Worm (Caenorhabditis elegans) whole organism, young adult: ENCODE data around the gene F08G5.3.

Experiments
- B0019.2 ChIP-seq: fragments of 200-800 bp; sonication (Bioruptor generic); conservative IDR thresholded peaks from 2 replicates; pipeline ENCODE4 v1.3.6; 2022; ENCODE audit warnings: missing genetic modification reagents, missing genetic modification characterization, missing compliant biosample characterization
- B0035.1 ChIP-seq: sonication (generic microtip); optimal IDR thresholded peaks from 2 replicates; lab custom pipeline; 2016; ENCODE audit warnings: missing genetic modification characterization, mild to moderate bottlenecking, missing compliant biosample characterization, missing genotype, missing genetic modification reagents
- B0336.3 ChIP-seq: fragments of 200-800 bp; sonication (Bioruptor generic); IDR thresholded peaks from 2 replicates; pipeline ENCODE4 v1.3.6; 2022; ENCODE audit warnings: missing genetic modification characterization, missing compliant biosample characterization
- D2030.7 ChIP-seq: fragments of 200-800 bp; sonication (Bioruptor generic); IDR thresholded peaks from 2 replicates; pipeline ENCODE4 v1.3.6; 2022; ENCODE audit warnings: missing genetic modification reagents, missing genetic modification characterization, missing compliant biosample characterization
- F22D6.2 ChIP-seq: sonication (generic microtip); optimal IDR thresholded peaks from 2 replicates; lab custom pipeline; 2016; ENCODE audit warnings: mild to moderate bottlenecking, missing genetic modification characterization, missing compliant biosample characterization
- F33H1.4 ChIP-seq: fragments of 200-800 bp; sonication (Bioruptor generic); IDR thresholded peaks from 2 replicates; pipeline ENCODE4 v1.3.6; 2022; ENCODE audit warnings: missing genetic modification reagents, missing genetic modification characterization, missing compliant biosample characterization
- F37B4.10 ChIP-seq: fragments of 200-800 bp; sonication (Bioruptor generic); IDR thresholded peaks from 2 replicates; pipeline ENCODE4 v1.3.6; 2022; ENCODE audit warnings: missing genetic modification characterization, missing compliant biosample characterization
- F52B5.7 ChIP-seq: sonication (generic microtip); optimal IDR thresholded peaks from 2 replicates; lab custom pipeline; 2016; ENCODE audit warnings: mild to moderate bottlenecking, missing genetic modification characterization, missing compliant biosample characterization
- F57A8.1 ChIP-seq: fragments of 200-800 bp; sonication (Bioruptor generic); optimal IDR thresholded peaks from 2 replicates; lab custom pipeline; 2018; ENCODE audit warnings: mild to moderate bottlenecking, missing genetic modification characterization, moderate library complexity, missing compliant biosample characterization
- K11D2.4 ChIP-seq: fragments of 200-800 bp; sonication (Bioruptor generic); IDR thresholded peaks from 2 replicates; pipeline ENCODE4 v1.3.6; 2022; ENCODE audit warnings: missing genetic modification reagents, missing genetic modification characterization, missing compliant biosample characterization
- Y53F4B.3 ChIP-seq: fragments of 200-800 bp; sonication (Bioruptor generic); IDR thresholded peaks from 2 replicates; pipeline ENCODE4 v1.3.6; 2022; ENCODE audit warnings: missing genetic modification reagents, missing genetic modification characterization, missing compliant biosample characterization
- Y53G8AR.9 ChIP-seq: fragments of 200-800 bp; sonication (Bioruptor generic); conservative IDR thresholded peaks from 2 replicates; pipeline ENCODE4 v1.3.6; 2022; ENCODE audit warnings: missing genetic modification reagents, missing genetic modification characterization, missing compliant biosample characterization
- Y56A3A.18 ChIP-seq: fragments of 200-800 bp; sonication (Bioruptor generic); IDR thresholded peaks from 2 replicates; pipeline ENCODE4 v1.3.6; 2022; ENCODE audit warnings: missing genetic modification reagents, missing genetic modification characterization, missing compliant biosample characterization
- Y95B8A.8 ChIP-seq: fragments of 200-800 bp; sonication (Bioruptor generic); IDR thresholded peaks from 2 replicates; pipeline ENCODE4 v1.3.6; 2022; ENCODE audit warnings: missing genetic modification reagents, missing genetic modification characterization, missing compliant biosample characterization
- attf-3 ChIP-seq: fragments of 200-800 bp; sonication (Bioruptor generic); conservative IDR thresholded peaks from 2 replicates; pipeline ENCODE4 v1.3.6; 2022; ENCODE audit warnings: missing genetic modification reagents, missing genetic modification characterization, missing compliant biosample characterization
- attf-5 ChIP-seq: fragments of 200-800 bp; sonication (Bioruptor generic); optimal IDR thresholded peaks from 2 replicates; lab custom pipeline; 2018; ENCODE audit warnings: mild to moderate bottlenecking, missing genetic modification characterization, missing compliant biosample characterization
- attf-6 ChIP-seq: fragments of 200-800 bp; sonication (Bioruptor generic); IDR thresholded peaks from 2 replicates; pipeline ENCODE4 v1.3.6; 2022; ENCODE audit warnings: missing genetic modification reagents, missing genetic modification characterization, missing compliant biosample characterization
- bed-1 ChIP-seq: fragments of 200-800 bp; sonication (Bioruptor generic); IDR thresholded peaks from 2 replicates; pipeline ENCODE4 v1.3.6; 2022; ENCODE audit warnings: missing genetic modification reagents, missing genetic modification characterization, missing compliant biosample characterization
- ccch-3 ChIP-seq: fragments of 200-800 bp; sonication (Bioruptor generic); optimal IDR thresholded peaks from 2 replicates; lab custom pipeline; 2018; ENCODE audit warnings: mild to moderate bottlenecking, missing genetic modification characterization, missing compliant biosample characterization
- cebp-1 ChIP-seq, 2 experiments: fragments of 200-800 bp in 1 of 2; sonication (Bioruptor generic) in 1 of 2; sonication (generic microtip) in 1 of 2; IDR thresholded peaks in 1 of 2; optimal IDR thresholded peaks in 1 of 2; 2 replicates each; pipeline versions ENCODE4 v1.3.6 to Lab custom; 2017 to 2022; ENCODE audit warnings: missing compliant biosample characterization in 2 of 2, missing genetic modification characterization in 2 of 2, mild to moderate bottlenecking in 1 of 2, missing genetic modification reagents in 1 of 2, moderate library complexity in 1 of 2
- ceh-100 ChIP-seq: fragments of 200-800 bp; sonication (Bioruptor generic); IDR thresholded peaks from 2 replicates; pipeline ENCODE4 v1.3.6; 2022; ENCODE audit warnings: missing genetic modification reagents, missing genetic modification characterization, missing compliant biosample characterization
- ceh-27 ChIP-seq: fragments of 200-800 bp; sonication (Bioruptor generic); optimal IDR thresholded peaks from 2 replicates; lab custom pipeline; 2018; ENCODE audit warnings: mild to moderate bottlenecking, missing genetic modification characterization, moderate library complexity, missing compliant biosample characterization
- die-1 ChIP-seq: sonication (generic microtip); optimal IDR thresholded peaks from 2 replicates; lab custom pipeline; 2016; ENCODE audit warnings: missing genotype, mild to moderate bottlenecking, missing genetic modification characterization, missing compliant biosample characterization
- dpff-1 ChIP-seq: sonication (generic microtip); optimal IDR thresholded peaks from 2 replicates; lab custom pipeline; 2017; ENCODE audit warnings: mild to moderate bottlenecking, missing genetic modification characterization, missing compliant biosample characterization
- dpl-1 ChIP-seq: fragments of 150-350 bp; optimal IDR thresholded peaks from 2 replicates; lab custom pipeline; 2014; ENCODE audit warnings: missing biosample characterization, missing genetic modification reagents, missing genetic modification characterization
- egl-18 ChIP-seq: fragments of 200-800 bp; sonication (Bioruptor generic); IDR thresholded peaks from 2 replicates; pipeline ENCODE4 v1.3.6; 2022; ENCODE audit warnings: missing genetic modification reagents, missing genetic modification characterization, missing compliant biosample characterization
- ets-4 ChIP-seq: fragments of 200-800 bp; sonication (Bioruptor generic); optimal IDR thresholded peaks from 2 replicates; lab custom pipeline; 2018; ENCODE audit warnings: mild to moderate bottlenecking, missing genetic modification characterization, missing compliant biosample characterization
- gei-17 ChIP-seq: fragments of 200-800 bp; sonication (Bioruptor generic); optimal IDR thresholded peaks from 2 replicates; lab custom pipeline; 2018; ENCODE audit warnings: mild to moderate bottlenecking, missing genetic modification characterization, missing compliant biosample characterization
- hlh-12 ChIP-seq: sonication (generic microtip); optimal IDR thresholded peaks from 2 replicates; lab custom pipeline; 2016; ENCODE audit warnings: missing genetic modification characterization, missing compliant biosample characterization
- hlh-26 ChIP-seq: fragments of 200-800 bp; sonication (Bioruptor generic); conservative IDR thresholded peaks from 2 replicates; pipeline ENCODE4 v1.3.6; 2022; ENCODE audit warnings: missing genetic modification reagents, missing genetic modification characterization, missing compliant biosample characterization
- hmg-1.2 ChIP-seq: fragments of 200-800 bp; sonication (Bioruptor generic); IDR thresholded peaks from 2 replicates; pipeline ENCODE4 v1.3.6; 2022; ENCODE audit warnings: missing genetic modification reagents, missing genetic modification characterization, missing compliant biosample characterization
- let-607 ChIP-seq, 2 experiments: fragments of 200-800 bp in 1 of 2; sonication (Bioruptor generic) in 1 of 2; sonication (generic microtip) in 1 of 2; optimal IDR thresholded peaks; 2 replicates each; lab custom pipeline; 2016 to 2018; ENCODE audit warnings: mild to moderate bottlenecking in 2 of 2, missing compliant biosample characterization in 2 of 2, missing genetic modification characterization in 2 of 2, moderate library complexity in 2 of 2, missing genotype in 1 of 2
- lin-40 ChIP-seq: sonication (generic microtip); optimal IDR thresholded peaks from 2 replicates; lab custom pipeline; 2016; ENCODE audit warnings: missing genetic modification characterization, mild to moderate bottlenecking, missing compliant biosample characterization, missing genotype, missing genetic modification reagents
- madf-3 ChIP-seq: fragments of 200-800 bp; sonication (Bioruptor generic); IDR thresholded peaks from 2 replicates; pipeline ENCODE4 v1.3.6; 2022; ENCODE audit warnings: missing genetic modification reagents, missing genetic modification characterization, missing compliant biosample characterization
- nhr-90 ChIP-seq: sonication (generic microtip); optimal IDR thresholded peaks from 2 replicates; lab custom pipeline; 2016; ENCODE audit warnings: missing genotype, mild to moderate bottlenecking, missing genetic modification characterization, missing compliant biosample characterization
- pbrm-1 ChIP-seq: fragments of 200-800 bp; sonication (Bioruptor generic); IDR thresholded peaks from 2 replicates; pipeline ENCODE4 v1.3.6; 2022; ENCODE audit warnings: missing genetic modification reagents, missing genetic modification characterization, missing compliant biosample characterization
- pha-4 ChIP-seq: fragments of 150-350 bp; sonication (generic microtip); optimal IDR thresholded peaks from 2 replicates; lab custom pipeline; 2014; ENCODE audit warnings: missing biosample characterization, missing genetic modification reagents, missing genetic modification characterization
- rcor-1 ChIP-seq: fragments of 200-800 bp; sonication (Bioruptor generic); IDR thresholded peaks from 2 replicates; pipeline ENCODE4 v1.3.6; 2022; ENCODE audit warnings: missing genetic modification reagents, missing genetic modification characterization, missing compliant biosample characterization
- snpc-3.4 ChIP-seq: sonication (generic microtip); optimal IDR thresholded peaks from 2 replicates; lab custom pipeline; 2017; ENCODE audit warnings: missing genetic modification characterization, mild to moderate bottlenecking, missing compliant biosample characterization, antibody characterized with exemption, moderate library complexity, missing genotype, missing genetic modification reagents
- snpc-4 ChIP-seq, 5 experiments: fragments of 150-350 bp in 1 of 5; sonication (generic microtip) in 4 of 5; optimal IDR thresholded peaks; 2 replicates each; lab custom pipeline; 2014 to 2018; ENCODE audit warnings: missing genetic modification characterization in 5 of 5, missing biosample characterization in 3 of 5, antibody characterized with exemption in 2 of 5, mild to moderate bottlenecking in 2 of 5, missing compliant biosample characterization in 2 of 5, missing genotype in 2 of 5, moderate library complexity in 2 of 5, missing genetic modification reagents in 1 of 5
- somi-1 ChIP-seq: fragments of 200-800 bp; sonication (Bioruptor generic); optimal IDR thresholded peaks from 2 replicates; lab custom pipeline; 2018; ENCODE audit warnings: mild to moderate bottlenecking, missing genetic modification characterization, missing compliant biosample characterization
- tbx-9 ChIP-seq: sonication (generic microtip); optimal IDR thresholded peaks from 2 replicates; lab custom pipeline; 2016; ENCODE audit warnings: borderline replicate concordance, missing genetic modification characterization, inconsistent platforms, missing compliant biosample characterization
- xnd-1 ChIP-seq: sonication (generic microtip); optimal IDR thresholded peaks from 2 replicates; lab custom pipeline; 2016; ENCODE audit warnings: missing genotype, missing genetic modification reagents, missing genetic modification characterization, missing compliant biosample characterization
- ztf-18 ChIP-seq: sonication (generic microtip); optimal IDR thresholded peaks from 2 replicates; lab custom pipeline; 2016; ENCODE audit warnings: missing genotype, mild to moderate bottlenecking, missing genetic modification characterization, missing compliant biosample characterization
- ztf-28 ChIP-seq: fragments of 200-800 bp; sonication (Bioruptor generic); IDR thresholded peaks from 2 replicates; pipeline ENCODE4 v1.3.6; 2022; ENCODE audit warnings: missing genetic modification reagents, missing genetic modification characterization, missing compliant biosample characterization
- ztf-3 ChIP-seq: fragments of 200-800 bp; sonication (Bioruptor generic); optimal IDR thresholded peaks from 2 replicates; lab custom pipeline; 2018; ENCODE audit warnings: mild to moderate bottlenecking, missing genetic modification characterization, missing compliant biosample characterization

The F08G5.3 gene

ce11 chrIV:12391003-12391637, 26.3 kb downstream of the F08G5.3 start, which contains the start of the genes rps-23 and dpm-3 (continued):
- peak; percentile 96 for TF ChIP-seq B0019.2 (GFP tag; lab: Robert Waterston, UW)
- peak; percentile 95 for TF ChIP-seq attf-5 (GFP tag; lab: Kevin White, UChicago)
- TF ChIP-seq snpc-3.4 (tag; lab: Kevin White, UChicago) = peak; percentile 75
- peak; percentile 68 for TF ChIP-seq xnd-1 (tag; lab: Kevin White, UChicago)
- peak; percentile 73 for TF ChIP-seq somi-1 (GFP tag; lab: Kevin White, UChicago)
- TF ChIP-seq ztf-28 (GFP tag; lab: Robert Waterston, UW) = peak; percentile 98
- peak; percentile 97 for TF ChIP-seq ceh-27 (GFP tag; lab: Kevin White, UChicago)
- TF ChIP-seq ztf-18 (tag; lab: Kevin White, UChicago) = peak; percentile 63
- no peak for TF ChIP-seq dpff-1
- TF ChIP-seq cebp-1 (GFP tag; IDR thresholded peaks at IDR 0.05; lab: Robert Waterston, UW) = peak; percentile 83
- peak; percentile 89 for TF ChIP-seq cebp-1 (tag; optimal IDR thresholded peaks at IDR 0.05; lab: Kevin White, UChicago)
- TF ChIP-seq F52B5.7 = peak; percentile 71
- TF ChIP-seq pbrm-1 (GFP tag; lab: Robert Waterston, UW) = peak; percentile 95
- TF ChIP-seq Y53F4B.3 = peak; percentile 77; the same call in 1 of the 2 replicates
- no peak for TF ChIP-seq lin-40 (tag; lab: Kevin White, UChicago)
- peak; percentile 98 for TF ChIP-seq F33H1.4
- no peak for TF ChIP-seq hlh-26
- TF ChIP-seq F57A8.1 = no peak
- peak; percentile 88 for TF ChIP-seq attf-3 (GFP tag; lab: Robert Waterston, UW)
- peak; percentile 88 for TF ChIP-seq K11D2.4 (GFP tag; lab: Robert Waterston, UW)
- peak; percentile 40 for TF ChIP-seq B0035.1 (tag; lab: Kevin White, UChicago)
- TF ChIP-seq snpc-4 (GFP tag; optimal IDR thresholded peaks at IDR 0.05; lab: Kevin White, UChicago) = peak; percentile 50
- TF ChIP-seq snpc-4 (tag; optimal IDR thresholded peaks at IDR 0.05; lab: Kevin White, UChicago) = peak; percentile 65 to 82 (median 76)
- no peak for TF ChIP-seq F37B4.10 (GFP tag; lab: Robert Waterston, UW)
- peak; percentile 84 for TF ChIP-seq Y56A3A.18 (GFP tag; lab: Robert Waterston, UW)
- 0 out of 2 replicates have a peak, but pooled peaks have one; percentile 73 for TF ChIP-seq egl-18 (GFP tag; lab: Robert Waterston, UW)
- no peak for TF ChIP-seq tbx-9 (tag; lab: Kevin White, UChicago)
- no peak for TF ChIP-seq nhr-90 (tag; lab: Kevin White, UChicago)
- 0 out of 2 replicates have a peak, but pooled peaks have one; percentile 19 for TF ChIP-seq bed-1
- peak; percentile 55 to 90 for TF ChIP-seq let-607 (tag; optimal IDR thresholded peaks at IDR 0.05; lab: Kevin White, UChicago)
- peak; percentile 46 for TF ChIP-seq dpl-1 (GFP tag; lab: Kevin White, UChicago)
- peak; percentile 83 for TF ChIP-seq ceh-100
- TF ChIP-seq hmg-1.2 (GFP tag; lab: Robert Waterston, UW) = peak; percentile 79
- no peak for TF ChIP-seq hlh-12 (tag; lab: Kevin White, UChicago)
- peak; percentile 95 for TF ChIP-seq madf-3
- peak; percentile 60 for TF ChIP-seq F22D6.2 (tag; lab: Kevin White, UChicago)
- TF ChIP-seq pha-4 (tag; lab: Kevin White, UChicago) = peak; percentile 93
- peak; percentile 95 for TF ChIP-seq D2030.7 (GFP tag; lab: Robert Waterston, UW)
- no peak for TF ChIP-seq die-1 (tag; lab: Kevin White, UChicago)
- peak; percentile 77 for TF ChIP-seq Y53G8AR.9 (GFP tag; lab: Robert Waterston, UW)
- no peak for TF ChIP-seq ztf-3 (GFP tag; lab: Kevin White, UChicago)
- peak; percentile 60; the same call in 1 of the 2 replicates for TF ChIP-seq B0336.3 (GFP tag; lab: Robert Waterston, UW)
- TF ChIP-seq attf-6 = peak; percentile 86
- peak; percentile 34 for TF ChIP-seq gei-17
- TF ChIP-seq ets-4 (GFP tag; lab: Kevin White, UChicago) = no peak
- TF ChIP-seq rcor-1 (GFP tag; lab: Robert Waterston, UW) = peak; percentile 90
- peak; percentile 94 for TF ChIP-seq Y95B8A.8 (GFP tag; lab: Robert Waterston, UW)
- peak; percentile 95 for TF ChIP-seq ccch-3 (GFP tag; lab: Kevin White, UChicago)
